Fruit fly (Drosophila melanogaster) whole organism, adult: ENCODE measurements around the gene CG11370.

ENCODE experiments used
- CG11617 ChIP-seq: fragments of 200-800 bp; sonication (Bioruptor generic); optimal IDR thresholded peaks from 2 replicates; lab custom pipeline; 2017; ENCODE audit warnings: mild to moderate bottlenecking, missing biosample characterization, missing genetic modification reagents, missing genetic modification characterization
- CG12768 ChIP-seq: fragments of 200-800 bp; sonication (Bioruptor generic); optimal IDR thresholded peaks from 2 replicates; lab custom pipeline; 2017; ENCODE audit warnings: missing biosample characterization, missing genetic modification characterization, mild to moderate bottlenecking, moderate library complexity, missing genetic modification reagents
- CG1620 ChIP-seq: fragments of 200-800 bp; sonication (Bioruptor generic); optimal IDR thresholded peaks from 2 replicates; lab custom pipeline; 2016; ENCODE audit warnings: missing biosample characterization, missing genetic modification characterization
- CG33017 ChIP-seq: fragments of 200-800 bp; sonication (Bioruptor generic); optimal IDR thresholded peaks from 2 replicates; lab custom pipeline; 2018; ENCODE audit warnings: missing biosample characterization, mild to moderate bottlenecking, missing genetic modification characterization, moderate library complexity
- CG5204 ChIP-seq: fragments of 200-800 bp; sonication (Bioruptor generic); optimal IDR thresholded peaks from 2 replicates; lab custom pipeline; 2016; ENCODE audit warnings: missing biosample characterization, missing genetic modification characterization
- CG7045 ChIP-seq: fragments of 200-800 bp; sonication (Bioruptor generic); optimal IDR thresholded peaks from 2 replicates; lab custom pipeline; 2017; ENCODE audit warnings: missing biosample characterization, mild to moderate bottlenecking, missing genetic modification characterization
- Clk ChIP-seq: fragments of 200-800 bp; sonication (Bioruptor generic); optimal IDR thresholded peaks from 2 replicates; lab custom pipeline; 2017; ENCODE audit warnings: missing biosample characterization, missing genetic modification characterization
- Hr96 ChIP-seq: fragments of 200-800 bp; sonication (Bioruptor generic); optimal IDR thresholded peaks from 2 replicates; lab custom pipeline; 2016; ENCODE audit warnings: missing biosample characterization, missing genetic modification characterization
- Mnt ChIP-seq: fragments of 200-800 bp; sonication (Bioruptor generic); optimal IDR thresholded peaks from 2 replicates; lab custom pipeline; 2016; ENCODE audit warnings: missing biosample characterization, mild to moderate bottlenecking, missing genetic modification characterization
- cnc ChIP-seq, 2 experiments: fragments of >200 bp; optimal IDR thresholded peaks; 2 replicates each; lab custom pipeline; 2017
- kay ChIP-seq: fragments of 200-800 bp; sonication (Bioruptor generic); peaks from one replicate; lab custom pipeline; 2016; ENCODE audit warnings: missing biosample characterization, missing genetic modification characterization, borderline replicate concordance
- ovo ChIP-seq: fragments of 200-800 bp; sonication (Bioruptor generic); optimal IDR thresholded peaks from 2 replicates; lab custom pipeline; 2016; ENCODE audit warnings: missing biosample characterization, missing genetic modification characterization
- tj ChIP-seq: fragments of 200-800 bp; sonication (Bioruptor generic); optimal IDR thresholded peaks from 3 replicates; lab custom pipeline; 2017; ENCODE audit warnings: missing biosample characterization, mild to moderate bottlenecking, missing genetic modification characterization, moderate library complexity

- no peak for TF ChIP-seq CG33017
- no peak for TF ChIP-seq cnc (optimal IDR thresholded peaks at IDR 0.05; lab: Kevin White, UChicago)
- TF ChIP-seq Clk (GFP tag; lab: Kevin White, UChicago) = no peak
- TF ChIP-seq kay (GFP tag; lab: Kevin White, UChicago) = no peak
- no peak for TF ChIP-seq Hr96
- no peak for TF ChIP-seq CG11617
- TF ChIP-seq ovo = no peak
- TF ChIP-seq tj (GFP tag; lab: Kevin White, UChicago) = no peak
- no peak for TF ChIP-seq Mnt (GFP tag; lab: Kevin White, UChicago)
- no peak for TF ChIP-seq CG1620
- TF ChIP-seq CG7045 (GFP tag; lab: Kevin White, UChicago) = no peak
- TF ChIP-seq CG12768 (GFP tag; lab: Kevin White, UChicago) = no peak
- TF ChIP-seq CG5204 (GFP tag; lab: Kevin White, UChicago) = no peak
These were observed 41.8 kb upstream of the CG11370 start for dm6 chr3L:22670174-22670573.
